Worm (Caenorhabditis elegans) whole organism, L2 larva: ENCODE data around the gene F41E6.1.

Experiments used
- ZK546.5 ChIP-seq: sonication (generic microtip); optimal IDR thresholded peaks from 2 replicates; lab custom pipeline; 2017; ENCODE audit warnings: missing biosample characterization, missing genetic modification characterization
- alr-1 ChIP-seq: fragments of 150-350 bp; optimal IDR thresholded peaks from 2 replicates; lab custom pipeline; 2014; ENCODE audit warnings: missing biosample characterization, missing genetic modification characterization
- egl-27 ChIP-seq: sonication (generic microtip); optimal IDR thresholded peaks from 3 replicates; lab custom pipeline; 2017; ENCODE audit warnings: missing biosample characterization, missing genetic modification reagents, missing genetic modification characterization
- mab-5 ChIP-seq: fragments of 150-350 bp; optimal IDR thresholded peaks from 2 replicates; lab custom pipeline; 2014; ENCODE audit warnings: missing biosample characterization, missing genetic modification characterization
- mdl-1 ChIP-seq, 2 experiments: fragments of 150-350 bp in 1 of 2; sonication (generic microtip) in 1 of 2; optimal IDR thresholded peaks; 2 replicates each; lab custom pipeline; 2017; ENCODE audit warnings: missing biosample characterization in 2 of 2, missing genetic modification characterization in 2 of 2
- peb-1 ChIP-seq: fragments of 150-350 bp; optimal IDR thresholded peaks from 2 replicates; lab custom pipeline; 2014; ENCODE audit warnings: missing biosample characterization, missing genetic modification characterization
- unc-62 ChIP-seq: fragments of 150-350 bp; optimal IDR thresholded peaks from 2 replicates; lab custom pipeline; 2014; ENCODE audit warnings: missing biosample characterization, missing genetic modification reagents, missing genetic modification characterization

- TF ChIP-seq unc-62 (no peak), peb-1 (tag; lab: Kevin White, UChicago) (no peak), alr-1 (tag; lab: Kevin White, UChicago) (no peak), mdl-1 (tag; optimal IDR thresholded peaks at IDR 0.05; lab: Kevin White, UChicago) (no peak), mab-5 (tag; lab: Kevin White, UChicago) (no peak), ZK546.5 (tag; lab: Kevin White, UChicago) (no peak), egl-27 (tag; lab: Kevin White, UChicago) (no peak)
These were observed 43.4 kb downstream of the F41E6.1 start, which contains the start of gene ZC190.4 for ce11 chrV:8665765-8666164.
